Worm (Caenorhabditis elegans) whole organism, young adult: ENCODE results near the gene sprr-2.

Experiments
- Y79H2A.3 ChIP-seq: fragments of 200-800 bp; sonication (Bioruptor generic); conservative IDR thresholded peaks from 2 replicates; pipeline ENCODE4 v1.3.6; 2022; ENCODE audit warnings: missing genetic modification reagents, missing genetic modification characterization, missing compliant biosample characterization
- cebp-1 ChIP-seq, 2 experiments: fragments of 200-800 bp in 1 of 2; sonication (Bioruptor generic) in 1 of 2; sonication (generic microtip) in 1 of 2; IDR thresholded peaks in 1 of 2; optimal IDR thresholded peaks in 1 of 2; 2 replicates each; pipeline versions ENCODE4 v1.3.6 to Lab custom; 2017 to 2022; ENCODE audit warnings: missing compliant biosample characterization in 2 of 2, missing genetic modification characterization in 2 of 2, mild to moderate bottlenecking in 1 of 2, missing genetic modification reagents in 1 of 2, moderate library complexity in 1 of 2
- die-1 ChIP-seq: sonication (generic microtip); optimal IDR thresholded peaks from 2 replicates; lab custom pipeline; 2016; ENCODE audit warnings: missing genotype, mild to moderate bottlenecking, missing genetic modification characterization, missing compliant biosample characterization
- dpl-1 ChIP-seq: fragments of 150-350 bp; optimal IDR thresholded peaks from 2 replicates; lab custom pipeline; 2014; ENCODE audit warnings: missing biosample characterization, missing genetic modification reagents, missing genetic modification characterization
- let-526 ChIP-seq: fragments of 200-800 bp; sonication (Bioruptor generic); IDR thresholded peaks from 2 replicates; pipeline ENCODE4 v1.3.6; 2022; ENCODE audit warnings: missing genetic modification reagents, missing genetic modification characterization, missing compliant biosample characterization
- lin-35 ChIP-seq, 3 experiments: fragments of 150-350 bp in 2 of 3; sonication (generic microtip) in 1 of 3; optimal IDR thresholded peaks; 2 replicates each; lab custom pipeline; 2014 to 2018; ENCODE audit warnings: missing biosample characterization in 3 of 3, missing genetic modification characterization in 3 of 3, missing genetic modification reagents in 3 of 3
- lsl-1 ChIP-seq: fragments of 200-800 bp; sonication (Bioruptor generic); optimal IDR thresholded peaks from 2 replicates; lab custom pipeline; 2018; ENCODE audit warnings: mild to moderate bottlenecking, missing genetic modification characterization, moderate library complexity, missing compliant biosample characterization
- madf-3 ChIP-seq: fragments of 200-800 bp; sonication (Bioruptor generic); IDR thresholded peaks from 2 replicates; pipeline ENCODE4 v1.3.6; 2022; ENCODE audit warnings: missing genetic modification reagents, missing genetic modification characterization, missing compliant biosample characterization
- madf-6 ChIP-seq: fragments of 200-800 bp; sonication (Bioruptor generic); IDR thresholded peaks from 2 replicates; pipeline ENCODE4 v1.3.6; 2022; ENCODE audit warnings: missing genetic modification reagents, missing genetic modification characterization, missing compliant biosample characterization
- snpc-1.1 ChIP-seq: sonication (generic microtip); optimal IDR thresholded peaks from 2 replicates; lab custom pipeline; 2017; ENCODE audit warnings: missing genetic modification characterization, mild to moderate bottlenecking, missing compliant biosample characterization, antibody characterized with exemption, moderate library complexity, missing genotype, missing genetic modification reagents; ENCODE audit not compliant: insufficient read depth
- snpc-3.4 ChIP-seq: sonication (generic microtip); optimal IDR thresholded peaks from 2 replicates; lab custom pipeline; 2017; ENCODE audit warnings: missing genetic modification characterization, mild to moderate bottlenecking, missing compliant biosample characterization, antibody characterized with exemption, moderate library complexity, missing genotype, missing genetic modification reagents
- tlf-1 ChIP-seq: fragments of 200-800 bp; sonication (Bioruptor generic); optimal IDR thresholded peaks from 2 replicates; lab custom pipeline; 2018; ENCODE audit warnings: mild to moderate bottlenecking, missing genetic modification characterization, missing compliant biosample characterization
- zim-3 ChIP-seq: sonication (generic microtip); optimal IDR thresholded peaks from 2 replicates; lab custom pipeline; 2017; ENCODE audit warnings: mild to moderate bottlenecking, missing genetic modification characterization, moderate library complexity, missing compliant biosample characterization

- TF ChIP-seq cebp-1 (GFP tag; IDR thresholded peaks at IDR 0.05; lab: Robert Waterston, UW) (no peak), cebp-1 (tag; optimal IDR thresholded peaks at IDR 0.05; lab: Kevin White, UChicago) (no peak), dpl-1 (no peak), die-1 (tag; lab: Kevin White, UChicago) (no peak), lsl-1 (GFP tag; lab: Kevin White, UChicago) (no peak), tlf-1 (GFP tag; lab: Kevin White, UChicago) (no peak), snpc-1.1 (tag; lab: Kevin White, UChicago) (peak; percentile 1), lin-35 (GFP tag; optimal IDR thresholded peaks at IDR 0.05; lab: Kevin White, UChicago) (no peak), Y79H2A.3 (GFP tag; lab: Robert Waterston, UW) (no peak), madf-3 (no peak), zim-3 (tag; lab: Kevin White, UChicago) (no peak), madf-6 (GFP tag; lab: Robert Waterston, UW) (no peak), snpc-3.4 (tag; lab: Kevin White, UChicago) (no peak), let-526 (GFP tag; lab: Robert Waterston, UW) (no peak)
These were observed 35.5 kb upstream of the sprr-2 start for ce11 chrX:14757641-14758220.
